Fruit fly (Drosophila melanogaster): ENCODE data around the gene CG4313.

- TF ChIP-seq CG8478 (optimal IDR thresholded peaks at IDR 0.05) (no peak), CTCF (optimal IDR thresholded peaks at IDR 0.05) (no peak)
These were observed 47.1 kb downstream of the CG4313 start for dm6 chrX:2088798-2089197.

Data from S2 (cell line).